Worm (Caenorhabditis elegans) whole organism, young adult: Measurements from ENCODE around the gene dyci-1.
A peak's percentile ranks its signal among the peaks of the same experiment; 100 is the strongest.

Experiments used
- B0035.1 ChIP-seq: sonication (generic microtip); optimal IDR thresholded peaks from 2 replicates; lab custom pipeline; 2016; ENCODE audit warnings: missing genetic modification characterization, mild to moderate bottlenecking, missing compliant biosample characterization, missing genotype, missing genetic modification reagents
- B0336.3 ChIP-seq: fragments of 200-800 bp; sonication (Bioruptor generic); IDR thresholded peaks from 2 replicates; pipeline ENCODE4 v1.3.6; 2022; ENCODE audit warnings: missing genetic modification characterization, missing compliant biosample characterization
- F22D6.2 ChIP-seq: sonication (generic microtip); optimal IDR thresholded peaks from 2 replicates; lab custom pipeline; 2016; ENCODE audit warnings: mild to moderate bottlenecking, missing genetic modification characterization, missing compliant biosample characterization
- F33H1.4 ChIP-seq: fragments of 200-800 bp; sonication (Bioruptor generic); IDR thresholded peaks from 2 replicates; pipeline ENCODE4 v1.3.6; 2022; ENCODE audit warnings: missing genetic modification reagents, missing genetic modification characterization, missing compliant biosample characterization
- F49E8.2 ChIP-seq: sonication (generic microtip); optimal IDR thresholded peaks from 3 replicates; lab custom pipeline; 2017; ENCODE audit warnings: missing genetic modification characterization, mild to moderate bottlenecking, missing compliant biosample characterization, antibody characterized with exemption, moderate library complexity; ENCODE audit not compliant: insufficient read depth
- F55B11.4 ChIP-seq: sonication (generic microtip); optimal IDR thresholded peaks from 2 replicates; lab custom pipeline; 2016; ENCODE audit warnings: missing compliant biosample characterization, missing genetic modification characterization, borderline replicate concordance; ENCODE audit not compliant: insufficient read depth
- K11D2.4 ChIP-seq: fragments of 200-800 bp; sonication (Bioruptor generic); IDR thresholded peaks from 2 replicates; pipeline ENCODE4 v1.3.6; 2022; ENCODE audit warnings: missing genetic modification reagents, missing genetic modification characterization, missing compliant biosample characterization
- K12H6.12 ChIP-seq: fragments of 200-800 bp; sonication (Bioruptor generic); optimal IDR thresholded peaks from 2 replicates; lab custom pipeline; 2018; ENCODE audit warnings: mild to moderate bottlenecking, missing genetic modification characterization, missing compliant biosample characterization
- T07F8.4 ChIP-seq: sonication (generic microtip); optimal IDR thresholded peaks from 2 replicates; lab custom pipeline; 2016; ENCODE audit warnings: mild to moderate bottlenecking, missing genetic modification characterization, moderate library complexity, missing compliant biosample characterization
- Y53F4B.3 ChIP-seq: fragments of 200-800 bp; sonication (Bioruptor generic); IDR thresholded peaks from 2 replicates; pipeline ENCODE4 v1.3.6; 2022; ENCODE audit warnings: missing genetic modification reagents, missing genetic modification characterization, missing compliant biosample characterization
- Y53G8AR.9 ChIP-seq: fragments of 200-800 bp; sonication (Bioruptor generic); conservative IDR thresholded peaks from 2 replicates; pipeline ENCODE4 v1.3.6; 2022; ENCODE audit warnings: missing genetic modification reagents, missing genetic modification characterization, missing compliant biosample characterization
- Y95B8A.8 ChIP-seq: fragments of 200-800 bp; sonication (Bioruptor generic); IDR thresholded peaks from 2 replicates; pipeline ENCODE4 v1.3.6; 2022; ENCODE audit warnings: missing genetic modification reagents, missing genetic modification characterization, missing compliant biosample characterization
- ZK185.1 ChIP-seq: sonication (generic microtip); optimal IDR thresholded peaks from 2 replicates; lab custom pipeline; 2016; ENCODE audit warnings: mild to moderate bottlenecking, missing genetic modification characterization, missing compliant biosample characterization; ENCODE audit not compliant: poor library complexity, severe bottlenecking
- akir-1 ChIP-seq: fragments of 200-800 bp; sonication (Bioruptor generic); optimal IDR thresholded peaks from 2 replicates; lab custom pipeline; 2018; ENCODE audit warnings: mild to moderate bottlenecking, missing genetic modification characterization, moderate library complexity, missing compliant biosample characterization
- aptf-3 ChIP-seq: fragments of 200-800 bp; sonication (Bioruptor generic); IDR thresholded peaks from 2 replicates; pipeline ENCODE4 v1.3.6; 2022; ENCODE audit warnings: missing genetic modification characterization, missing compliant biosample characterization
- atf-7 ChIP-seq: sonication (generic microtip); optimal IDR thresholded peaks from 2 replicates; lab custom pipeline; 2017; ENCODE audit warnings: mild to moderate bottlenecking, missing genetic modification characterization, missing compliant biosample characterization
- attf-3 ChIP-seq: fragments of 200-800 bp; sonication (Bioruptor generic); conservative IDR thresholded peaks from 2 replicates; pipeline ENCODE4 v1.3.6; 2022; ENCODE audit warnings: missing genetic modification reagents, missing genetic modification characterization, missing compliant biosample characterization
- cebp-2 ChIP-seq: fragments of 200-800 bp; sonication (Bioruptor generic); IDR thresholded peaks from 2 replicates; pipeline ENCODE4 v1.3.6; 2022; ENCODE audit warnings: missing genetic modification characterization, missing compliant biosample characterization
- efl-1 ChIP-seq: fragments of 150-350 bp; optimal IDR thresholded peaks from 2 replicates; lab custom pipeline; 2014; ENCODE audit warnings: missing biosample characterization, missing genetic modification reagents, missing genetic modification characterization
- egl-44 ChIP-seq: fragments of 200-800 bp; sonication (Bioruptor generic); IDR thresholded peaks from 2 replicates; pipeline ENCODE4 v1.3.6; 2022; ENCODE audit warnings: missing genetic modification reagents, missing genetic modification characterization, missing compliant biosample characterization
- gei-17 ChIP-seq: fragments of 200-800 bp; sonication (Bioruptor generic); optimal IDR thresholded peaks from 2 replicates; lab custom pipeline; 2018; ENCODE audit warnings: mild to moderate bottlenecking, missing genetic modification characterization, missing compliant biosample characterization
- him-1 ChIP-seq: sonication (generic microtip); optimal IDR thresholded peaks from 2 replicates; lab custom pipeline; 2016; ENCODE audit warnings: missing genotype, missing genetic modification reagents, missing genetic modification characterization, missing compliant biosample characterization
- hsf-1 ChIP-seq: fragments of 200-800 bp; sonication (Bioruptor generic); IDR thresholded peaks from 2 replicates; pipeline ENCODE4 v1.3.6; 2022; ENCODE audit warnings: missing genetic modification reagents, missing genetic modification characterization, missing compliant biosample characterization
- let-607 ChIP-seq, 2 experiments: fragments of 200-800 bp in 1 of 2; sonication (Bioruptor generic) in 1 of 2; sonication (generic microtip) in 1 of 2; optimal IDR thresholded peaks; 2 replicates each; lab custom pipeline; 2016 to 2018; ENCODE audit warnings: mild to moderate bottlenecking in 2 of 2, missing compliant biosample characterization in 2 of 2, missing genetic modification characterization in 2 of 2, moderate library complexity in 2 of 2, missing genotype in 1 of 2
- lin-35 ChIP-seq, 3 experiments: fragments of 150-350 bp in 2 of 3; sonication (generic microtip) in 1 of 3; optimal IDR thresholded peaks; 2 replicates each; lab custom pipeline; 2014 to 2018; ENCODE audit warnings: missing biosample characterization in 3 of 3, missing genetic modification characterization in 3 of 3, missing genetic modification reagents in 3 of 3
- lin-40 ChIP-seq: sonication (generic microtip); optimal IDR thresholded peaks from 2 replicates; lab custom pipeline; 2016; ENCODE audit warnings: missing genetic modification characterization, mild to moderate bottlenecking, missing compliant biosample characterization, missing genotype, missing genetic modification reagents
- lir-1 ChIP-seq: fragments of 200-800 bp; sonication (Bioruptor generic); conservative IDR thresholded peaks from 2 replicates; pipeline ENCODE4 v1.3.6; 2022; ENCODE audit warnings: missing genetic modification reagents, missing genetic modification characterization, missing compliant biosample characterization
- lsl-1 ChIP-seq: fragments of 200-800 bp; sonication (Bioruptor generic); optimal IDR thresholded peaks from 2 replicates; lab custom pipeline; 2018; ENCODE audit warnings: mild to moderate bottlenecking, missing genetic modification characterization, moderate library complexity, missing compliant biosample characterization
- lsy-27 ChIP-seq: sonication (generic microtip); optimal IDR thresholded peaks from 2 replicates; lab custom pipeline; 2017; ENCODE audit warnings: missing genetic modification characterization, mild to moderate bottlenecking, missing compliant biosample characterization, antibody characterized with exemption, missing genotype, borderline replicate concordance; ENCODE audit not compliant: insufficient read depth
- madf-3 ChIP-seq: fragments of 200-800 bp; sonication (Bioruptor generic); IDR thresholded peaks from 2 replicates; pipeline ENCODE4 v1.3.6; 2022; ENCODE audit warnings: missing genetic modification reagents, missing genetic modification characterization, missing compliant biosample characterization
- madf-6 ChIP-seq: fragments of 200-800 bp; sonication (Bioruptor generic); IDR thresholded peaks from 2 replicates; pipeline ENCODE4 v1.3.6; 2022; ENCODE audit warnings: missing genetic modification reagents, missing genetic modification characterization, missing compliant biosample characterization
- mcd-1 ChIP-seq: fragments of 200-800 bp; sonication (Bioruptor generic); IDR thresholded peaks from 2 replicates; pipeline ENCODE4 v1.3.6; 2022; ENCODE audit warnings: missing genetic modification reagents, missing genetic modification characterization, missing compliant biosample characterization
- nfya-1 ChIP-seq: sonication (generic microtip); optimal IDR thresholded peaks from 2 replicates; lab custom pipeline; 2017; ENCODE audit warnings: antibody characterized with exemption, missing compliant biosample characterization, missing genetic modification characterization, borderline replicate concordance; ENCODE audit not compliant: insufficient read depth
- nfyb-1 ChIP-seq: fragments of 200-800 bp; sonication (Bioruptor generic); IDR thresholded peaks from 2 replicates; pipeline ENCODE4 v1.3.6; 2022; ENCODE audit warnings: missing genetic modification reagents, missing genetic modification characterization, missing compliant biosample characterization
- pbrm-1 ChIP-seq: fragments of 200-800 bp; sonication (Bioruptor generic); IDR thresholded peaks from 2 replicates; pipeline ENCODE4 v1.3.6; 2022; ENCODE audit warnings: missing genetic modification reagents, missing genetic modification characterization, missing compliant biosample characterization
- rcor-1 ChIP-seq: fragments of 200-800 bp; sonication (Bioruptor generic); IDR thresholded peaks from 2 replicates; pipeline ENCODE4 v1.3.6; 2022; ENCODE audit warnings: missing genetic modification reagents, missing genetic modification characterization, missing compliant biosample characterization
- snpc-1.1 ChIP-seq: sonication (generic microtip); optimal IDR thresholded peaks from 2 replicates; lab custom pipeline; 2017; ENCODE audit warnings: missing genetic modification characterization, mild to moderate bottlenecking, missing compliant biosample characterization, antibody characterized with exemption, moderate library complexity, missing genotype, missing genetic modification reagents; ENCODE audit not compliant: insufficient read depth
- snpc-3.4 ChIP-seq: sonication (generic microtip); optimal IDR thresholded peaks from 2 replicates; lab custom pipeline; 2017; ENCODE audit warnings: missing genetic modification characterization, mild to moderate bottlenecking, missing compliant biosample characterization, antibody characterized with exemption, moderate library complexity, missing genotype, missing genetic modification reagents
- tbp1 ChIP-seq: fragments of 200-800 bp; sonication (Bioruptor generic); optimal IDR thresholded peaks from 2 replicates; lab custom pipeline; 2018; ENCODE audit warnings: mild to moderate bottlenecking, missing genetic modification characterization, missing compliant biosample characterization
- zfh-2 ChIP-seq: fragments of 200-800 bp; sonication (Bioruptor generic); conservative IDR thresholded peaks from 2 replicates; pipeline ENCODE4 v1.3.6; 2022; ENCODE audit warnings: missing genetic modification reagents, missing genetic modification characterization, missing compliant biosample characterization
- ztf-18 ChIP-seq: sonication (generic microtip); optimal IDR thresholded peaks from 2 replicates; lab custom pipeline; 2016; ENCODE audit warnings: missing genotype, mild to moderate bottlenecking, missing genetic modification characterization, missing compliant biosample characterization
- ztf-26 ChIP-seq: sonication (generic microtip); optimal IDR thresholded peaks from 2 replicates; lab custom pipeline; 2017; ENCODE audit warnings: missing genetic modification characterization, missing compliant biosample characterization
- ztf-28 ChIP-seq: fragments of 200-800 bp; sonication (Bioruptor generic); IDR thresholded peaks from 2 replicates; pipeline ENCODE4 v1.3.6; 2022; ENCODE audit warnings: missing genetic modification reagents, missing genetic modification characterization, missing compliant biosample characterization
- ztf-3 ChIP-seq: fragments of 200-800 bp; sonication (Bioruptor generic); optimal IDR thresholded peaks from 2 replicates; lab custom pipeline; 2018; ENCODE audit warnings: mild to moderate bottlenecking, missing genetic modification characterization, missing compliant biosample characterization

Gene dyci-1

DNA sequence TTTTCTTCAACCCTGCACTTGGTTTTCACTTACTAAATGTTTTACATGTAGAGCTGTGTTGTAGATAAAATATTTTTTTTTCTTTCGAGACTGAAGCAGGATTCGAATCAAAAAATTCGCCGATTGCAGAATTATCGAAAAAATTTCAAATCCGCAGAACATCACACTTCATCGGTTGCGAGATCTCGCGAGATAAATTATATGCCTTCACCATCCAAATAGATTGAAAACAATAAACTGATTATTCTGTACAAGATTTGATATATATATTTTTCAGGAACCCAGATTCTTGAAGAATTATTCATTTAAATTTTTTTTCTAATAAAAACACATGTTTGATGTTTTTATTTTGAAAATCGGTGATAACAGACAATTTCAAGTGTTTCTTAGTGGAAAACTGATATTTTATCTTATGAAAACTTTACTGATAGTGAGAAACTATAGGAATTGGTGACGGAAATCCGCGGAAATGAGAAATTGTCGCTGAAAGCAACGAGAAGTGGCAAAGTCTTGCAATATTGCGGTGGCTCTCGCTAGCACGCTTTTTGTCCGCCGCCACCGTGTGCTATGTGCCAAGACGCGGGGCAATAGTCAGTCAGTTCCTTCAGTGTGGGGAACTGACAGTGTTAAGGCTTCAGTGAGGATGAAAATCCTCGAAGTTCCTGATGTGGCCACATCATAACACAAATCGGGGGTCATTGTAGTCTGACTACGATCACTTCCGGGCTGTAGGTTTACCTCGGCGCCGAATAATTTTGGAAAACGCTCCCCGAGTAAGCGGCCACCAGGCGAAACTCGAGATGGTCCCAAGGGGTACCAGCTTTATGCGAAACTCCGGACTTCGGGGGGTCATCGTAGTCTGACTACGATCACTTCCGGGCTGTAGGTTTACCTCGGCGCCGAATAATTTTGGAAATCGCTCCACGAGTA, 7.6 kb upstream of the dyci-1 start:
- no peak; the same call in 1 of the 2 replicates for TF ChIP-seq F33H1.4 (GFP tag; lab: Robert Waterston, UW)
- no peak for TF ChIP-seq akir-1
- TF ChIP-seq tbp1 (GFP tag; lab: Kevin White, UChicago) = peak; percentile 63
- no peak for TF ChIP-seq F22D6.2 (tag; lab: Kevin White, UChicago)
- TF ChIP-seq madf-6 = peak; percentile 45
- TF ChIP-seq snpc-1.1 = peak; percentile 92
- TF ChIP-seq ztf-26 (tag; lab: Kevin White, UChicago) = peak; percentile 34
- no peak for TF ChIP-seq nfya-1 (tag; lab: Kevin White, UChicago)
- TF ChIP-seq pbrm-1 (GFP tag; lab: Robert Waterston, UW) = 0 out of 2 replicates have a peak, but pooled peaks have one; percentile 46
- TF ChIP-seq lin-35 (GFP tag; optimal IDR thresholded peaks at IDR 0.05; lab: Kevin White, UChicago) = peak in 1 of 3 experiments; percentile 42
- peak; percentile 54 for TF ChIP-seq atf-7 (tag; lab: Kevin White, UChicago)
- TF ChIP-seq snpc-3.4 (tag; lab: Kevin White, UChicago) = peak; percentile 75
- peak; percentile 53; the same call in 1 of the 2 replicates for TF ChIP-seq cebp-2
- no peak for TF ChIP-seq aptf-3 (GFP tag; lab: Robert Waterston, UW)
- TF ChIP-seq madf-3 (GFP tag; lab: Robert Waterston, UW) = peak; percentile 37; the same call in 1 of the 2 replicates
- TF ChIP-seq ztf-18 (tag; lab: Kevin White, UChicago) = no peak
- no peak for TF ChIP-seq K11D2.4 (GFP tag; lab: Robert Waterston, UW)
- TF ChIP-seq F55B11.4 = no peak
- no peak for TF ChIP-seq gei-17 (GFP tag; lab: Kevin White, UChicago)
- TF ChIP-seq K12H6.12 (tag; lab: Kevin White, UChicago) = no peak
- TF ChIP-seq Y53F4B.3 = no peak
- TF ChIP-seq mcd-1 (GFP tag; lab: Robert Waterston, UW) = peak; percentile 24; the same call in 1 of the 2 replicates
- peak; percentile 76 for TF ChIP-seq F49E8.2 (tag; lab: Kevin White, UChicago)
- no peak for TF ChIP-seq efl-1 (GFP tag; lab: Kevin White, UChicago)
- TF ChIP-seq zfh-2 (GFP tag; lab: Robert Waterston, UW) = peak; percentile 85; the same call in 1 of the 2 replicates
- peak; percentile 50 for TF ChIP-seq lsl-1 (GFP tag; lab: Kevin White, UChicago)
- peak; percentile 29; the same call in 1 of the 2 replicates for TF ChIP-seq rcor-1
- no peak for TF ChIP-seq egl-44
- peak; percentile 44 for TF ChIP-seq B0035.1
- TF ChIP-seq attf-3 (GFP tag; lab: Robert Waterston, UW) = no peak
- TF ChIP-seq Y95B8A.8 (GFP tag; lab: Robert Waterston, UW) = 0 out of 2 replicates have a peak, but pooled peaks have one; percentile 28
- peak; percentile 2 to 59 for TF ChIP-seq let-607 (tag; optimal IDR thresholded peaks at IDR 0.05; lab: Kevin White, UChicago)
- no peak for TF ChIP-seq lsy-27 (tag; lab: Kevin White, UChicago)
- TF ChIP-seq ztf-3 = no peak
- 0 out of 2 replicates have a peak, but pooled peaks have one; percentile 34 for TF ChIP-seq hsf-1 (GFP tag; lab: Robert Waterston, UW)
- peak; percentile 58 for TF ChIP-seq lin-40 (tag; lab: Kevin White, UChicago)
- TF ChIP-seq ztf-28 (GFP tag; lab: Robert Waterston, UW) = no peak
- TF ChIP-seq nfyb-1 (GFP tag; lab: Robert Waterston, UW) = peak; percentile 58
- 0 out of 2 replicates have a peak, but pooled peaks have one; percentile 12 for TF ChIP-seq B0336.3 (GFP tag; lab: Robert Waterston, UW)
- no peak for TF ChIP-seq lir-1 (GFP tag; lab: Robert Waterston, UW)
- no peak for TF ChIP-seq him-1
- no peak for TF ChIP-seq T07F8.4 (tag; lab: Kevin White, UChicago)
- TF ChIP-seq ZK185.1 (tag; lab: Kevin White, UChicago) = peak; percentile 50
- peak; percentile 62 for TF ChIP-seq Y53G8AR.9
